Worm (Caenorhabditis elegans): ENCODE measurements around the gene xtr-2.

DNA sequence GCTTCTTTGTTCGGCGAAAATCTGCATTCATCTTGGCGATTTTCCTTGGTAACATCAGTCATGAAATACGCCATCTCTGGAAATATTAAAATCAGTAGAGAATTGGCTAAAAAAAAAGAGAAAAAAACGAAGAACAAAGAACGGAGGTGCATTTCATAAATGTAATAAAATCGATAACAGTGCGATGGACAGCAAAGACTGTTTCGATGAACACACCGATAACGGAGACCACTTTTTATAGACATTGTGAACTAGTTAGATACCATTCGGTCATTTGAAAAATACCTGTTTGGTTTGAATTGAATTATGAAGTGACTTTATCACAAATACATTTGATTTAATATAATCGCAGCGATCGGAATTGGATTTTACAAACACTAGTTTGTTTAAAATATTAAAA lies 37.5 kb downstream of the xtr-2 start, which contains the start of gene F42F12.4:
- TF ChIP-seq flt-1 (GFP tag; IDR thresholded peaks at IDR 0.05) (no peak), cog-1 (tag; optimal IDR thresholded peaks at IDR 0.05) (no peak), ztf-23 (GFP tag; IDR thresholded peaks at IDR 0.05) (no peak), ztf-29 (GFP tag; IDR thresholded peaks at IDR 0.05) (no peak), med-1 (GFP tag; optimal IDR thresholded peaks at IDR 0.05; ENCODE audit: insufficient read depth) (no peak)
